Fruit fly (Drosophila melanogaster): Measurements from ENCODE around the gene CG6000.

Gene CG6000

dm6 chr3R:24054227-24054626, at the start of gene CG6000:
TSS of gene CG6000 (plus strand) at chr3R:24054391.
- TF ChIP-seq CG8478 (optimal IDR thresholded peaks at IDR 0.05) (no peak), CTCF (optimal IDR thresholded peaks at IDR 0.05) (no peak)

- TF ChIP-seq CTCF (optimal IDR thresholded peaks at IDR 0.05), result no peak
- no peak for TF ChIP-seq CG8478 (optimal IDR thresholded peaks at IDR 0.05)
These were observed 47.6 kb upstream of the CG6000 start for dm6 chr3R:24006449-24007159.

DNA sequence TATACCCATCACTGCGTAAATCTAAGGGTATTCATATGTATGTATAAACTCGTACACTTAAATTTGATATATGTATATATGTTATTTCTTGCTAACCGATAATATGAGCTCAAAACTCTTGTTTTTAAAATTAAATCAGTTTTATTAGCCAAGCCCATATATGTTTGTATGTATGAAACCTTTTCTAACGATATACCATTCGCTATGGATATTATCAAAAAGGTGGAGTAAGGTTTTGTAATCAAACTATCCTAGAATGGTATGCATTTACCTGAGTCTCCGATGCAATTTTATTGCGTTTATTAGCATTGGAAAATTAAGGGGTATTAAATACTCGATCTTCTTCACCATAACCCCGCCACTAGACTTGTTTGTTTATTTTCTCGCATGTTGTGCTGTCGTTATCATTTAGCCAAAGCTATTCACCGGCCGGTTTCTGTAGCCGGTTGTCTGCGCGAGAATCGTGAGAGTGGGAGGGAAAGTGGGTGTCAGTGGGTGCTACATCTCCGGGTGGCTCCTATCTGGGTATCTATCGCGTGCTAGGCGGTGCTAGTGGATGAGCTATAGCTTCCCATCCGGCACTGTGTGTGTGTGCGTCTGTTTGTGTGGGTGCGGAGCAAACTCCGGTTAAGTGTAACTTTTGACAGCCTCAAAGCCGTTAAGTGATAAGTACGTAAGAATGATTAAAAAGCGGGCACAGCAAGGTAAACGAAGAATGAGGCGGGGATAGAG, 46.2 kb upstream of the CG6000 start:
- TF ChIP-seq CG8478 (optimal IDR thresholded peaks at IDR 0.05), result no peak
- TF ChIP-seq CTCF (optimal IDR thresholded peaks at IDR 0.05), result no peak

DNA sequence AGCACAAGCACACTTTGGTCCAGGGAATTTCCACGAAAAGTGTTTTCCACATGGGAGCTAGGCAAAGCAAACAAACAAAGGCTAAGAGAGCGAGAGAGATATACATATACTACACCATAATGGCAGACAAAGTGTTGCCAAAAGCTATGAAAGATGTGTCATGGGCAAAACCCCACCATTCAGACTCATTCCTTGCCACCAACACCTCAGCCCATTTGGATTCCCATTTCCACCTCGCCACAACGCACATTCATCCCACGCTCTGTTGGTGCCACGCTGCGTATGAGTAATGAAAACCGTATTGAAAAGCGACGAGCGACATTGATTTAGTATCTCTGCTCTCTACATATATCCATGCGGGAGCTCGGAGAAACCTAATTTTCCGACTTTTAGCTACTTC, 45.3 kb upstream of the CG6000 start:
- TF ChIP-seq CG8478 (optimal IDR thresholded peaks at IDR 0.05) (no peak), CTCF (optimal IDR thresholded peaks at IDR 0.05) (no peak)

DNA sequence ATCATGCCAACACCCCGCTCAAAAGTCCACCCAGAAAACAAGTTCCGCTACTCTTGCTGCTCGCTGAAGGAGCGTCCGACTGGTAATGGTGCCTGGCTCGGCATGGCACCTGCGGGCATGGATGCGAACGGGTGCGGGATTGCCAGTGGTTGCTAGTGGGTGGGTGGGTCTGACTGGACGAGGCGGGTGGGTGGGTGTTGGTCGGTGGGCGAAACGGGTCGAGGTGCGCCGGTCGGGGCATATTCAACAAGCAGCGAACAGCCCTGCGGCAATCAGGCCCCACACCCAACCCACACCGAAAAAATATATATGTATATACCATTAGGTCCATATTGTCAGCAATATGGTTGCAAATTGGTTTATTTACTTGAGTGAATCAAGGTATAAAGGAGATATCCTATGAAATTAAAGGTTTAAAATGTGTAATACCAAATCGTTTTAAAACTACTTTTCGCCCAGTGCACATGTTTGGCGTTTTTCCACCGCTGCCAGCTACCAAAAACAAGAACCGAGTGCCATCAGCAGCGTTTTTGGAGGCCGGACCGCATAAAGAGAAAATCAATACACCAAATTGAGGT, 43.5 kb upstream of the CG6000 start:
- TF ChIP-seq CG8478 (optimal IDR thresholded peaks at IDR 0.05), result no peak
- no peak for TF ChIP-seq CTCF (optimal IDR thresholded peaks at IDR 0.05)

DNA sequence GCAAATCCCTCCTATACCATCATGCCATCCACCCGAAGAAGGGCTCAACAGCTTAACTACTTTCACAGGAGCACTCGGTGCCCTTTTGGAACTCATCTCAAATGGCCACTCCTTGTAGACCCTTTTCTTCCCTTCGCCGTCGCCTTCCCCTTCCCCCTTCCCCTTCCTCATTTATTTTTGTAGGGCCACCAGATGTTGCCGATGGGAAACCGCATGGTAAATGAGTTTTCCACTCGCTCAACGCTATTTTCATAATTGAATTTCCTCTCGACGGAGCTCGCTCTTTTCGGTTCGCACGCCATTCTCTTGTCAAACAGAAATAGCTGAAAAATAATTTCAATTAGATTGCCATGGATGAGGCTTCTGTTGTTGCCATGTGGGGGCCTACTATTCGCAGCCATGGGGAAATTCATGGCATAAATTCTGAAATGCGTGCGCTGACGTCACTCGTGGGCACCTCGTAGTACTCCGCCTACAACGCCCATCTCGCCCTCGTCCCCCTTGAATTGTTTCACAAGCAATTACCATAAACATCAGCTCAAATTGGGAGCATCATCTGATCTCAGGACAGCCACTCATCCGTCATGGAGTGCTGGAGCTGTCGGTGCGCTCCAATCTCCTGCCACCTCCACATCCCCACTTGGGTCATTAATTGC, 42.0 kb upstream of the CG6000 start:
- no peak for TF ChIP-seq CTCF (optimal IDR thresholded peaks at IDR 0.05)
- no peak for TF ChIP-seq CG8478 (optimal IDR thresholded peaks at IDR 0.05)

dm6 chr3R:24014600-24014999, 39.6 kb upstream of the CG6000 start:
- TF ChIP-seq CTCF (optimal IDR thresholded peaks at IDR 0.05) (no peak), CG8478 (optimal IDR thresholded peaks at IDR 0.05) (no peak)

dm6 chr3R:24015449-24015848, 38.7 kb upstream of the CG6000 start:
- no peak for TF ChIP-seq CG8478 (optimal IDR thresholded peaks at IDR 0.05)
- no peak for TF ChIP-seq CTCF (optimal IDR thresholded peaks at IDR 0.05)

dm6 chr3R:24015939-24016913, 38.0 kb upstream of the CG6000 start:
- TF ChIP-seq CG8478 (optimal IDR thresholded peaks at IDR 0.05) (no peak), CTCF (optimal IDR thresholded peaks at IDR 0.05) (no peak)

DNA sequence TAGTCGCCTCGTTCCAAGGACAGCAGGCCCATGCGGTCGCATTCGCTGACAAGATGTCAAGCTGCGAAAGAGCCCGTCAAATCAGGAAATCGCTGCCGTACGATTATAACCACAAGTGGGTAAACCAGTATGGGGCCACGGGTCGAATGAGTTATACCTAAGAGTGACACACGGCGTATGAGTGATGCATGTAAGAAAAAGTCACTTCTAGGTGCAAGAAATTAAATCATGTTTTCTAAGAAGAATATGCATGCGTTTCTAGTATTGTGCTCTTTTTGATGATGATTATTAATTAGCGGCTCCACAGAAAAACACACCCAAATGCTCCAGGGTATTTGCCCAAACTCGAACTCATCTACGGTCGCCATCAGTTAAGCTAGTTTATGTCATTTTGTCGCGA, 36.5 kb upstream of the CG6000 start:
- no peak for TF ChIP-seq CTCF (optimal IDR thresholded peaks at IDR 0.05)
- no peak for TF ChIP-seq CG8478 (optimal IDR thresholded peaks at IDR 0.05)

- TF ChIP-seq CTCF (optimal IDR thresholded peaks at IDR 0.05), result no peak
- no peak for TF ChIP-seq CG8478 (optimal IDR thresholded peaks at IDR 0.05)
These were observed 32.3 kb upstream of the CG6000 start for dm6 chr3R:24021895-24022294.

dm6 chr3R:24024123-24024522, 30.1 kb upstream of the CG6000 start:
- TF ChIP-seq CTCF (optimal IDR thresholded peaks at IDR 0.05), result no peak
- TF ChIP-seq CG8478 (optimal IDR thresholded peaks at IDR 0.05), result no peak

dm6 chr3R:24024688-24025087, 29.5 kb upstream of the CG6000 start:
- TF ChIP-seq CTCF (optimal IDR thresholded peaks at IDR 0.05), result no peak
- TF ChIP-seq CG8478 (optimal IDR thresholded peaks at IDR 0.05), result no peak

DNA sequence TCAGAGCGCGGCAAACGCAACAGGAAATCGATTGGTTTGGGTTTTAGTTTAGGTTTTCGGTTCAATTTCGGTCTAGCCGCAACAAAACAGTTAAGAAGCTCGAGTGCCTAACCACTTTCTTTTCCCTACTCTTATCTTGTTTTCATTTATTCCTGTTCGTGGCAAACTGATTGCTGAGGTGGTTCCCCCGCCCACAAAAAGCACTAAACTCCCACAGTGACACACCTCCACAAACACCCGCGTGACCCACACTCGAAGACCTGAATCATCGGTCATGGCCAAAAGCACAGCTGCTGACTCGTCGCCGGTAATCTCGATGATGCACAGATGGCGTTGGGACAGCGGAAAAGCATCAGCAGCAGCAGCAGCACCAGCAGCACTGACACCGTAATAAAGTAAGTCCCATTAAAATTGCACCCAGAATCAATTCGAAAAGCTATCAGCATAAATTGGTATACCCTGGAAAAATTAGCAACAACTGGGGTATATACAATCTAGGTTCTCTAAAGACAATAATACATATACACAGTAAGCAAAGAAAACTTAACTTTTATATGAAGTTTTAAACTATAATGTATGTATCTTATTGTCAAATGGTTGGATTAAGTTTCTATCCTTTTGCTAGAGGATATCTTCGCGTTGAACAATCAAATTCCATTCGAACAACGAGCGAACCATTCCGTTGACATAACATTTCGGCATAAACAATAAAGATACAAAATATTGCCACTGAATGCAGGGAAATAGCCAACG, 28.3 kb upstream of the CG6000 start:
- TF ChIP-seq CG8478 (optimal IDR thresholded peaks at IDR 0.05) (no peak), CTCF (optimal IDR thresholded peaks at IDR 0.05) (no peak)

Measured in S2 (cell line).